Worm (Caenorhabditis elegans): ENCODE measurements around the gene morc-1.
A peak's percentile ranks its signal among the peaks of the same experiment; 100 is the strongest.

morc-1 gene

ce11 chrIII:5185620-5186019 lies 21.1 kb downstream of the morc-1 start, which contains the start of gene pup-2:
TSS of gene pup-2 (plus strand) at chrIII:5185920.
- no peak for TF ChIP-seq nhr-76 (tag; optimal IDR thresholded peaks at IDR 0.05)
- TF ChIP-seq lsy-12 (tag; optimal IDR thresholded peaks at IDR 0.05), result no peak
- TF ChIP-seq unc-39 (tag; optimal IDR thresholded peaks at IDR 0.05), result no peak
- no peak for TF ChIP-seq nfya-1 (tag; optimal IDR thresholded peaks at IDR 0.05; ENCODE audit: insufficient read depth)

ce11 chrIII:5183372-5183771 lies 23.3 kb downstream of the morc-1 start:
- TF ChIP-seq R02D3.7 (tag; optimal IDR thresholded peaks at IDR 0.05), result no peak
- TF ChIP-seq elt-2 (tag; optimal IDR thresholded peaks at IDR 0.05), result no peak
- TF ChIP-seq jun-1 (tag; optimal IDR thresholded peaks at IDR 0.05), result no peak
- peak; percentile 43 for TF ChIP-seq lin-39 (tag; optimal IDR thresholded peaks at IDR 0.05)

ce11 chrIII:5181641-5182040 lies 25.1 kb downstream of the morc-1 start:
- TF ChIP-seq nhr-23 (tag; optimal IDR thresholded peaks at IDR 0.05) (no peak), nfya-1 (tag; optimal IDR thresholded peaks at IDR 0.05; ENCODE audit: insufficient read depth) (peak; percentile 30)

- TF ChIP-seq unc-62 (GFP tag; optimal IDR thresholded peaks at IDR 0.05) (no peak), fkh-10 (GFP tag; optimal IDR thresholded peaks at IDR 0.05) (no peak), eor-1 (tag; optimal IDR thresholded peaks at IDR 0.05) (no peak), nhr-43 (tag; optimal IDR thresholded peaks at IDR 0.05; ENCODE audit: poor library complexity, severe bottlenecking) (no peak), nhr-28 (tag; optimal IDR thresholded peaks at IDR 0.05) (no peak), lin-15B (tag; optimal IDR thresholded peaks at IDR 0.05) (no peak), pqm-1 (tag; optimal IDR thresholded peaks at IDR 0.05) (no peak), elt-2 (tag; optimal IDR thresholded peaks at IDR 0.05) (no peak), fkh-2 (tag; optimal IDR thresholded peaks at IDR 0.05) (no peak)
Measured at ce11 chrIII:5181217-5181616, 25.5 kb downstream of the morc-1 start.

- TF ChIP-seq nfya-1 (tag; optimal IDR thresholded peaks at IDR 0.05; ENCODE audit: insufficient read depth) (peak; percentile 14), elt-2 (tag; optimal IDR thresholded peaks at IDR 0.05) (peak; percentile 67), pha-4 (tag; optimal IDR thresholded peaks at IDR 0.05) (peak; percentile 6), nhr-23 (tag; optimal IDR thresholded peaks at IDR 0.05) (no peak)
Measured at ce11 chrIII:5180588-5180987, 26.1 kb downstream of the morc-1 start.

- TF ChIP-seq nfya-1 (tag; optimal IDR thresholded peaks at IDR 0.05; ENCODE audit: insufficient read depth), result peak; percentile 95
- no peak for TF ChIP-seq zag-1 (tag; optimal IDR thresholded peaks at IDR 0.05)
Measured at ce11 chrIII:5179166-5179565, 27.5 kb downstream of the morc-1 start.

- TF ChIP-seq snpc-4 (tag; optimal IDR thresholded peaks at IDR 0.05) (no peak), nhr-23 (tag; optimal IDR thresholded peaks at IDR 0.05) (no peak), lsy-12 (tag; optimal IDR thresholded peaks at IDR 0.05) (no peak), nhr-237 (tag; optimal IDR thresholded peaks at IDR 0.05) (no peak), ztf-4 (tag; optimal IDR thresholded peaks at IDR 0.05) (no peak), nhr-28 (tag; optimal IDR thresholded peaks at IDR 0.05) (no peak), mdl-1 (tag; optimal IDR thresholded peaks at IDR 0.05) (no peak), sea-2 (GFP tag; optimal IDR thresholded peaks at IDR 0.05) (no peak), pqm-1 (tag; optimal IDR thresholded peaks at IDR 0.05) (no peak), egl-5 (tag; optimal IDR thresholded peaks at IDR 0.05) (no peak), nhr-11 (tag; optimal IDR thresholded peaks at IDR 0.05) (no peak), ceh-28 (tag; optimal IDR thresholded peaks at IDR 0.05) (no peak), nhr-12 (tag; optimal IDR thresholded peaks at IDR 0.05) (no peak), aly-2 (tag; optimal IDR thresholded peaks at IDR 0.05) (no peak), skn-1 (tag; optimal IDR thresholded peaks at IDR 0.05) (no peak), elt-1 (tag; optimal IDR thresholded peaks at IDR 0.05) (no peak)
Measured at ce11 chrIII:5173622-5174021, 33.1 kb downstream of the morc-1 start, which contains the start of gene cid-1. TSS of gene cid-1 (plus strand) at chrIII:5173922.
